Fruit fly (Drosophila melanogaster) whole organism, embryonic: ENCODE data around the gene temp.
A peak's percentile ranks its signal among the peaks of the same experiment; 100 is the strongest.

Experiments used
- Aef1 ChIP-seq: fragments of 200-800 bp; sonication (Bioruptor generic); IDR thresholded peaks from 3 replicates; pipeline ENCODE4 v1.3.6; 2022; ENCODE audit warnings: missing biosample characterization, missing genetic modification characterization
- B-H2 ChIP-seq: fragments of 200-800 bp; sonication (Bioruptor generic); optimal IDR thresholded peaks from 2 replicates; lab custom pipeline; 2018; ENCODE audit warnings: missing biosample characterization, mild to moderate bottlenecking, missing genetic modification characterization
- CG10654 ChIP-seq: fragments of 200-800 bp; sonication (Bioruptor generic); optimal IDR thresholded peaks from 2 replicates; lab custom pipeline; 2016; ENCODE audit warnings: missing biosample characterization, missing genetic modification characterization
- CG11093 ChIP-seq: fragments of 200-800 bp; sonication (Bioruptor generic); IDR thresholded peaks from 3 replicates; pipeline ENCODE4 v1.3.6; 2022; ENCODE audit warnings: missing biosample characterization, missing genetic modification characterization
- CG11560 ChIP-seq: fragments of 200-800 bp; sonication (Bioruptor generic); IDR thresholded peaks from 3 replicates; pipeline ENCODE4 v1.3.6; 2022; ENCODE audit warnings: missing biosample characterization, missing genetic modification characterization
- CG13287 ChIP-seq: fragments of 200-800 bp; sonication (Bioruptor generic); IDR thresholded peaks from 2 replicates; pipeline ENCODE4 v1.3.6; 2022; ENCODE audit warnings: missing biosample characterization, missing genetic modification characterization; ENCODE audit not compliant: partially characterized antibody
- CG14014 ChIP-seq: fragments of 200-800 bp; sonication (Bioruptor generic); IDR thresholded peaks from 2 replicates; pipeline ENCODE4 v1.3.6; 2022; ENCODE audit warnings: missing biosample characterization, missing genetic modification characterization
- CG14710 ChIP-seq: fragments of 200-800 bp; sonication (Bioruptor generic); optimal IDR thresholded peaks from 3 replicates; lab custom pipeline; 2019; ENCODE audit warnings: missing biosample characterization, mild to moderate bottlenecking, missing genetic modification characterization, moderate library complexity
- CG16863 ChIP-seq: fragments of 200-800 bp; sonication (Bioruptor generic); optimal IDR thresholded peaks from 3 replicates; lab custom pipeline; 2016; ENCODE audit warnings: missing biosample characterization, missing genetic modification characterization
- CG17612 ChIP-seq: fragments of 200-800 bp; sonication (Bioruptor generic); IDR thresholded peaks from 2 replicates; pipeline ENCODE4 v1.3.6; 2022; ENCODE audit warnings: missing biosample characterization, missing genetic modification characterization
- CG17912 ChIP-seq: fragments of 200-800 bp; sonication (Bioruptor generic); optimal IDR thresholded peaks from 2 replicates; lab custom pipeline; 2018; ENCODE audit warnings: missing biosample characterization, mild to moderate bottlenecking, missing genetic modification characterization
- CG18011 ChIP-seq: fragments of 200-800 bp; sonication (Bioruptor generic); optimal IDR thresholded peaks from 2 replicates; lab custom pipeline; 2017; ENCODE audit warnings: missing biosample characterization, missing genetic modification characterization, mild to moderate bottlenecking, moderate library complexity, missing genotype
- CG2202 ChIP-seq: fragments of 200-800 bp; sonication (Bioruptor generic); optimal IDR thresholded peaks from 2 replicates; lab custom pipeline; 2018; ENCODE audit warnings: missing biosample characterization, mild to moderate bottlenecking, missing genetic modification characterization
- CG31224 ChIP-seq: fragments of 200-800 bp; sonication (Bioruptor generic); IDR thresholded peaks from 2 replicates; pipeline ENCODE4 v1.3.6; 2022; ENCODE audit warnings: missing biosample characterization, missing genetic modification characterization
- CG31441 ChIP-seq: fragments of 200-800 bp; sonication (Bioruptor generic); IDR thresholded peaks from 2 replicates; pipeline ENCODE4 v1.3.6; 2022; ENCODE audit warnings: missing biosample characterization, missing genetic modification characterization
- CG33213 ChIP-seq: fragments of 200-800 bp; sonication (Bioruptor generic); optimal IDR thresholded peaks from 3 replicates; lab custom pipeline; 2016; ENCODE audit warnings: missing biosample characterization, missing genetic modification characterization
- CG3726 ChIP-seq: fragments of 200-800 bp; sonication (Bioruptor generic); IDR thresholded peaks from 3 replicates; pipeline ENCODE4, ENCODE4 v1.3.6; 2022; ENCODE audit warnings: missing biosample characterization, missing genetic modification characterization
- CG4282 ChIP-seq: fragments of 200-800 bp; sonication (Bioruptor generic); optimal IDR thresholded peaks from 2 replicates; lab custom pipeline; 2016; ENCODE audit warnings: missing biosample characterization, missing genetic modification characterization
- CG4820 ChIP-seq: fragments of 200-800 bp; sonication (Bioruptor generic); optimal IDR thresholded peaks from 3 replicates; lab custom pipeline; 2016; ENCODE audit warnings: missing biosample characterization, missing genetic modification characterization
- CG5953 ChIP-seq: fragments of 200-800 bp; sonication (Bioruptor generic); IDR thresholded peaks from 2 replicates; pipeline ENCODE4 v1.3.6; 2022; ENCODE audit warnings: missing biosample characterization, missing genetic modification characterization
- CG6175 ChIP-seq: fragments of 200-800 bp; sonication (Bioruptor generic); IDR thresholded peaks from 3 replicates; pipeline ENCODE4 v1.3.6; 2022; ENCODE audit warnings: missing biosample characterization, missing genetic modification characterization
- CG6854 ChIP-seq: fragments of 200-800 bp; sonication (Bioruptor generic); optimal IDR thresholded peaks from 3 replicates; lab custom pipeline; 2017; ENCODE audit warnings: missing biosample characterization, mild to moderate bottlenecking, missing genetic modification characterization
- CG7357 ChIP-seq: fragments of 200-800 bp; sonication (Bioruptor generic); IDR thresholded peaks from 3 replicates; pipeline ENCODE4 v1.3.6; 2022; ENCODE audit warnings: missing biosample characterization, missing genetic modification characterization
- CG7372 ChIP-seq: fragments of 200-800 bp; sonication (Bioruptor generic); IDR thresholded peaks from 2 replicates; pipeline ENCODE4 v1.3.6; 2022; ENCODE audit warnings: missing biosample characterization, missing genetic modification characterization
- CG7556 ChIP-seq: fragments of 200-800 bp; sonication (Bioruptor generic); optimal IDR thresholded peaks from 2 replicates; lab custom pipeline; 2017; ENCODE audit warnings: missing biosample characterization, mild to moderate bottlenecking, missing genetic modification characterization
- CG8290 ChIP-seq, 3 experiments: fragments of 200-800 bp; sonication (Bioruptor generic); optimal IDR thresholded peaks; 2 replicates each; lab custom pipeline; 2016 to 2019; ENCODE audit warnings: missing biosample characterization in 3 of 3, missing genetic modification characterization in 3 of 3, mild to moderate bottlenecking in 2 of 3, moderate library complexity in 1 of 3
- D ChIP-seq, 2 experiments: fragments of 200-800 bp in 1 of 2; fragments of >200 bp in 1 of 2; sonication (Bioruptor generic) in 1 of 2; optimal IDR thresholded peaks; 2 replicates in 1 of 2; 3 replicates in 1 of 2; lab custom pipeline; 2017; ENCODE audit warnings: mild to moderate bottlenecking in 1 of 2, missing biosample characterization in 1 of 2, missing genetic modification characterization in 1 of 2, missing genetic modification reagents in 1 of 2
- D19B ChIP-seq: fragments of 200-800 bp; sonication (Bioruptor generic); optimal IDR thresholded peaks from 2 replicates; lab custom pipeline; 2017; ENCODE audit warnings: missing biosample characterization, mild to moderate bottlenecking, missing genetic modification characterization
- Dll ChIP-seq: fragments of 200-800 bp; sonication (Bioruptor generic); IDR thresholded peaks from 4 replicates; pipeline ENCODE4 v1.3.6; 2022; ENCODE audit warnings: missing biosample characterization, missing genetic modification characterization; ENCODE audit not compliant: partially characterized antibody
- Dref ChIP-seq: fragments of 200-800 bp; sonication (Bioruptor generic); IDR thresholded peaks from 2 replicates; pipeline ENCODE4 v1.3.6; 2022; ENCODE audit warnings: missing biosample characterization, missing genetic modification characterization
- Elba2 ChIP-seq: fragments of 200-800 bp; sonication (Bioruptor generic); optimal IDR thresholded peaks from 3 replicates; lab custom pipeline; 2016; ENCODE audit warnings: missing biosample characterization, missing genetic modification characterization
- Fer1 ChIP-seq: fragments of 200-800 bp; sonication (Bioruptor generic); optimal IDR thresholded peaks from 2 replicates; lab custom pipeline; 2017; ENCODE audit warnings: missing biosample characterization, mild to moderate bottlenecking, missing genetic modification characterization
- Hand ChIP-seq: fragments of 200-800 bp; sonication (Bioruptor generic); optimal IDR thresholded peaks from 2 replicates; lab custom pipeline; 2017; ENCODE audit warnings: mild to moderate bottlenecking, missing biosample characterization, missing genetic modification reagents, missing genetic modification characterization
- NFAT ChIP-seq: fragments of 200-800 bp; sonication (Bioruptor generic); IDR thresholded peaks from 2 replicates; pipeline ENCODE4 v1.3.6; 2022; ENCODE audit warnings: missing biosample characterization, missing genetic modification characterization
- Side ChIP-seq: fragments of 200-800 bp; sonication (Bioruptor generic); optimal IDR thresholded peaks from 2 replicates; lab custom pipeline; 2016; ENCODE audit warnings: missing biosample characterization, missing genetic modification characterization
- az2 ChIP-seq: fragments of 200-800 bp; sonication (Bioruptor generic); optimal IDR thresholded peaks from 3 replicates; lab custom pipeline; 2016; ENCODE audit warnings: missing biosample characterization, missing genetic modification characterization
- br ChIP-seq: fragments of >200 bp; optimal IDR thresholded peaks from 2 replicates; lab custom pipeline; 2017
- chif ChIP-seq, 2 experiments: fragments of 200-800 bp; sonication (Bioruptor generic); optimal IDR thresholded peaks; 3 replicates each; lab custom pipeline; 2016; ENCODE audit warnings: missing biosample characterization in 2 of 2, missing genetic modification characterization in 2 of 2
- crc ChIP-seq: fragments of 200-800 bp; sonication (Bioruptor generic); optimal IDR thresholded peaks from 2 replicates; lab custom pipeline; 2016; ENCODE audit warnings: missing biosample characterization, missing genetic modification characterization
- eve ChIP-seq, 2 experiments: fragments of >200 bp; optimal IDR thresholded peaks; 2 replicates each; lab custom pipeline; 2017; ENCODE audit warnings: missing biosample characterization in 2 of 2, missing genetic modification characterization in 2 of 2
- ewg ChIP-seq: fragments of 200-800 bp; sonication (Bioruptor generic); optimal IDR thresholded peaks from 3 replicates; lab custom pipeline; 2017; ENCODE audit warnings: mild to moderate bottlenecking, missing biosample characterization, missing genetic modification reagents, missing genetic modification characterization
- fru ChIP-seq: fragments of >200 bp; optimal IDR thresholded peaks from 2 replicates; lab custom pipeline; 2017
- gcm2 ChIP-seq: fragments of 200-800 bp; sonication (Bioruptor generic); optimal IDR thresholded peaks from 2 replicates; lab custom pipeline; 2016; ENCODE audit warnings: missing biosample characterization, missing genetic modification characterization
- h ChIP-seq: fragments of >200 bp; optimal IDR thresholded peaks from 2 replicates; lab custom pipeline; 2017
- hth ChIP-seq: fragments of >200 bp; optimal IDR thresholded peaks from 2 replicates; lab custom pipeline; 2017; ENCODE audit warnings: inconsistent platforms
- kni ChIP-seq: fragments of 200-800 bp; sonication (Bioruptor generic); optimal IDR thresholded peaks from 3 replicates; lab custom pipeline; 2017; ENCODE audit warnings: mild to moderate bottlenecking, missing biosample characterization, missing genetic modification reagents, missing genetic modification characterization
- knrl ChIP-seq: fragments of 200-800 bp; sonication (Bioruptor generic); IDR thresholded peaks from 3 replicates; pipeline ENCODE4 v1.3.6; 2022; ENCODE audit warnings: missing biosample characterization, missing genetic modification characterization; ENCODE audit not compliant: partially characterized antibody
- pan ChIP-seq, 4 experiments: fragments of >200 bp in 3 of 4; fragments of 200-800 bp in 1 of 4; sonication (Bioruptor generic) in 1 of 4; optimal IDR thresholded peaks in 3 of 4; IDR thresholded peaks in 1 of 4; 2 replicates each; pipeline versions ENCODE4 v1.3.6 to Lab custom; 2017 to 2022; ENCODE audit warnings: missing biosample characterization in 2 of 4, missing genetic modification characterization in 2 of 4, mixed read lengths in 1 of 4
- ranshi ChIP-seq: fragments of 200-800 bp; sonication (Bioruptor generic); IDR thresholded peaks from 2 replicates; pipeline ENCODE4 v1.3.6; 2022; ENCODE audit warnings: missing biosample characterization, missing genetic modification characterization
- scrt ChIP-seq: fragments of 200-800 bp; sonication (Bioruptor generic); optimal IDR thresholded peaks from 2 replicates; lab custom pipeline; 2018; ENCODE audit warnings: missing biosample characterization, mild to moderate bottlenecking, missing genetic modification characterization, moderate library complexity
- sob ChIP-seq: fragments of 200-800 bp; sonication (Bioruptor generic); IDR thresholded peaks from 2 replicates; pipeline ENCODE4 v1.3.6; 2022; ENCODE audit warnings: missing biosample characterization, missing genetic modification characterization

temp gene

DNA sequence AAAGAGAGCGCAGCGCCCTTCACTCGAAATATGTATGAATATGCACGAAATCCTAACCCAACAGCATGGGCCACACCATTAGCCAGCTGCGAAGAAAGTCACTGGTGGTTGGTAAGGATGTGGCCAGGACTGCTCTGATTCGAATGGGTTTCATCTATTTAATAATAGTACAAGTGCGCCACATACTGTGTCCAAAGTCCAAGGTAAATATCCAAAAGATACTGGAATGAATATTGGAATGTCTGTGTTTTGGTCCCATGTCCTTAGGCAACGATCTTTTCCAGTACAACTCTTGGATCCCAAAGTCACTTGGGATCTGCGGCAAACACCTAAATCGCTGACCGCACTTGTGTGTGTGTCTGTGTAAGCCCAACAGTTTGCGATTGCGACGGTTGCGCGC is 44.0 kb upstream of the temp start (continued):
- TF ChIP-seq CG5953 (no peak; the same call in 1 of the 2 replicates), scrt (GFP tag; lab: Kevin White, UChicago) (peak; percentile 2), CG14710 (tag; lab: Kevin White, UChicago) (no peak), eve (GFP tag; optimal IDR thresholded peaks at IDR 0.05; lab: Kevin White, UChicago) (no peak), hth (lab: Kevin White, UChicago) (no peak), Hand (GFP tag; lab: Kevin White, UChicago) (no peak), D (optimal IDR thresholded peaks at IDR 0.05; lab: Kevin White, UChicago) (no peak), D (GFP tag; optimal IDR thresholded peaks at IDR 0.05; lab: Kevin White, UChicago) (peak; percentile 37), CG33213 (GFP tag; lab: Kevin White, UChicago) (peak; percentile 7), CG7372 (GFP tag; lab: Robert Waterston, UW) (0 out of 2 replicates have a peak, but pooled peaks have one; percentile 40), Fer1 (GFP tag; lab: Kevin White, UChicago) (peak; percentile 59), CG16863 (GFP tag; lab: Kevin White, UChicago) (peak; percentile 34), CG3726 (GFP tag; lab: Robert Waterston, UW) (0 out of 3 replicates have a peak, but pooled peaks have one; percentile 47), h (no peak), Aef1 (peak; percentile 56), CG7556 (GFP tag; lab: Kevin White, UChicago) (peak; percentile 77), CG14014 (GFP tag; lab: Robert Waterston, UW) (no peak), az2 (GFP tag; lab: Kevin White, UChicago) (peak; percentile 41), CG6854 (GFP tag; lab: Kevin White, UChicago) (no peak), CG18011 (GFP tag; lab: Kevin White, UChicago) (peak; percentile 14), CG10654 (GFP tag; lab: Kevin White, UChicago) (peak; percentile 54), Side (GFP tag; lab: Kevin White, UChicago) (peak; percentile 5), NFAT (GFP tag; lab: Robert Waterston, UW) (no peak), CG4820 (GFP tag; lab: Kevin White, UChicago) (peak; percentile 28), CG13287 (GFP tag; lab: Robert Waterston, UW) (no peak), fru (lab: Kevin White, UChicago) (no peak), knrl (GFP tag; lab: Robert Waterston, UW) (no peak), ranshi (peak; percentile 51; the same call in 1 of the 2 replicates), CG6175 (GFP tag; lab: Robert Waterston, UW) (no peak; the same call in 2 of the 3 replicates), CG11093 (GFP tag; lab: Robert Waterston, UW) (peak; percentile 53; the same call in 2 of the 3 replicates), CG31441 (GFP tag; lab: Robert Waterston, UW) (peak; percentile 70), kni (GFP tag; lab: Kevin White, UChicago) (no peak), CG31224 (GFP tag; lab: Robert Waterston, UW) (0 out of 2 replicates have a peak, but pooled peaks have one; percentile 23), Dll (no peak), D19B (GFP tag; lab: Kevin White, UChicago) (peak; percentile 22), Elba2 (GFP tag; lab: Kevin White, UChicago) (no peak), pan (optimal IDR thresholded peaks at IDR 0.05; lab: Kevin White, UChicago) (no peak), pan (GFP tag; optimal IDR thresholded peaks at IDR 0.05 in 1 of 2, IDR thresholded peaks at IDR 0.05 in 1 of 2) (peak in 1 of 2 experiments; percentile 76), CG7357 (GFP tag; lab: Robert Waterston, UW) (peak; percentile 59; the same call in 2 of the 3 replicates), crc (GFP tag; lab: Kevin White, UChicago) (peak; percentile 42), br (lab: Kevin White, UChicago) (no peak), B-H2 (GFP tag; lab: Kevin White, UChicago) (no peak), sob (0 out of 2 replicates have a peak, but pooled peaks have one; percentile 25), chif (GFP tag; optimal IDR thresholded peaks at IDR 0.05; lab: Kevin White, UChicago) (peak; percentile 22 to 40), CG11560 (tag; lab: Robert Waterston, UW) (no peak), CG17912 (GFP tag; lab: Kevin White, UChicago) (no peak), CG2202 (no peak), gcm2 (GFP tag; lab: Kevin White, UChicago) (peak; percentile 12), CG17612 (GFP tag; lab: Robert Waterston, UW) (no peak), Dref (GFP tag; lab: Robert Waterston, UW) (no peak), ewg (GFP tag; lab: Kevin White, UChicago) (peak; percentile 42), CG8290 (GFP tag; optimal IDR thresholded peaks at IDR 0.05; lab: Kevin White, UChicago) (no peak), CG8290 (tag; optimal IDR thresholded peaks at IDR 0.05; lab: Kevin White, UChicago) (peak in 1 of 2 experiments; percentile 74), CG4282 (no peak)
